Fruit fly (Drosophila melanogaster) whole organism, pupa: Measurements from ENCODE around the gene CG6749.

Source experiments
- CG10348 ChIP-seq: fragments of 200-800 bp; sonication (Bioruptor generic); IDR thresholded peaks from 2 replicates; pipeline ENCODE4 v1.3.6; 2022; ENCODE audit warnings: missing biosample characterization, missing genetic modification characterization
- CG12605 ChIP-seq: fragments of 200-800 bp; sonication (Bioruptor generic); IDR thresholded peaks from 2 replicates; pipeline ENCODE4 v1.3.6; 2022; ENCODE audit warnings: missing biosample characterization, missing genetic modification characterization
- CG13204 ChIP-seq: fragments of 200-800 bp; sonication (Bioruptor generic); optimal IDR thresholded peaks from 2 replicates; lab custom pipeline; 2018; ENCODE audit warnings: missing biosample characterization, mild to moderate bottlenecking, missing genetic modification characterization, moderate library complexity
- CG14655 ChIP-seq: fragments of 200-800 bp; sonication (Bioruptor generic); optimal IDR thresholded peaks from 3 replicates; lab custom pipeline; 2017; ENCODE audit warnings: mild to moderate bottlenecking, missing biosample characterization, missing genetic modification reagents, missing genetic modification characterization
- CG15710 ChIP-seq: fragments of 200-800 bp; sonication (Bioruptor generic); optimal IDR thresholded peaks from 2 replicates; lab custom pipeline; 2018; ENCODE audit warnings: missing biosample characterization, mild to moderate bottlenecking, missing genetic modification characterization, moderate library complexity
- CG17806 ChIP-seq: fragments of 200-800 bp; sonication (Bioruptor generic); optimal IDR thresholded peaks from 2 replicates; lab custom pipeline; 2018; ENCODE audit warnings: missing biosample characterization, mild to moderate bottlenecking, missing genetic modification characterization, moderate library complexity
- CG32121 ChIP-seq: fragments of 200-800 bp; sonication (Bioruptor generic); IDR thresholded peaks from 2 replicates; pipeline ENCODE4 v1.3.6; 2022; ENCODE audit warnings: missing biosample characterization, missing genetic modification characterization
- CG34367 ChIP-seq: fragments of 200-800 bp; sonication (Bioruptor generic); optimal IDR thresholded peaks from 2 replicates; lab custom pipeline; 2018; ENCODE audit warnings: missing biosample characterization, mild to moderate bottlenecking, missing genetic modification characterization
- CG4496 ChIP-seq: fragments of 200-800 bp; sonication (Bioruptor generic); IDR thresholded peaks from 3 replicates; pipeline ENCODE4 v1.3.6; 2022; ENCODE audit warnings: missing biosample characterization, missing genetic modification characterization
- CG8159 ChIP-seq: fragments of 200-800 bp; sonication (Bioruptor generic); optimal IDR thresholded peaks from 3 replicates; lab custom pipeline; 2018; ENCODE audit warnings: missing biosample characterization, mild to moderate bottlenecking, missing genetic modification characterization, moderate library complexity
- CG8301 ChIP-seq: fragments of 200-800 bp; sonication (Bioruptor generic); optimal IDR thresholded peaks from 2 replicates; lab custom pipeline; 2018; ENCODE audit warnings: missing biosample characterization, mild to moderate bottlenecking, missing genetic modification characterization
- CG9948 ChIP-seq: fragments of 200-800 bp; sonication (Bioruptor generic); optimal IDR thresholded peaks from 2 replicates; lab custom pipeline; 2018; ENCODE audit warnings: missing biosample characterization, mild to moderate bottlenecking, missing genetic modification characterization, moderate library complexity
- D1 ChIP-seq: fragments of 200-800 bp; sonication (Bioruptor generic); optimal IDR thresholded peaks from 2 replicates; lab custom pipeline; 2018; ENCODE audit warnings: missing biosample characterization, mild to moderate bottlenecking, missing genetic modification characterization, moderate library complexity
- EcR ChIP-seq: fragments of 200-800 bp; sonication (Bioruptor generic); optimal IDR thresholded peaks from 3 replicates; lab custom pipeline; 2019; ENCODE audit warnings: missing biosample characterization, missing genetic modification characterization, mild to moderate bottlenecking, moderate library complexity, missing genetic modification reagents
- Ets98B ChIP-seq: fragments of 200-800 bp; sonication (Bioruptor generic); IDR thresholded peaks from 2 replicates; pipeline ENCODE4 v1.3.6; 2022; ENCODE audit warnings: missing biosample characterization, missing genetic modification characterization
- Pif1A ChIP-seq: fragments of 200-800 bp; sonication (Bioruptor generic); optimal IDR thresholded peaks from 3 replicates; lab custom pipeline; 2016; ENCODE audit warnings: missing biosample characterization, missing genetic modification characterization
- Pif1B ChIP-seq: fragments of 200-800 bp; sonication (Bioruptor generic); optimal IDR thresholded peaks from 3 replicates; lab custom pipeline; 2016; ENCODE audit warnings: missing biosample characterization, missing genetic modification characterization
- Snoo ChIP-seq: fragments of 200-800 bp; sonication (Bioruptor generic); optimal IDR thresholded peaks from 3 replicates; lab custom pipeline; 2017; ENCODE audit warnings: missing biosample characterization, mild to moderate bottlenecking, missing genetic modification characterization, inconsistent platforms
- fd96Ca ChIP-seq: fragments of 200-800 bp; sonication (Bioruptor generic); IDR thresholded peaks from 3 replicates; pipeline ENCODE4 v1.3.6; 2022; ENCODE audit warnings: missing biosample characterization, missing genetic modification characterization
- gl ChIP-seq: fragments of 200-800 bp; sonication (Bioruptor generic); optimal IDR thresholded peaks from 2 replicates; lab custom pipeline; 2018; ENCODE audit warnings: missing biosample characterization, mild to moderate bottlenecking, missing genetic modification characterization
- rn ChIP-seq: fragments of 200-800 bp; sonication (Bioruptor generic); IDR thresholded peaks from 2 replicates; pipeline ENCODE4 v1.3.6; 2022; ENCODE audit warnings: missing biosample characterization, missing genetic modification characterization

Gene CG6749

DNA sequence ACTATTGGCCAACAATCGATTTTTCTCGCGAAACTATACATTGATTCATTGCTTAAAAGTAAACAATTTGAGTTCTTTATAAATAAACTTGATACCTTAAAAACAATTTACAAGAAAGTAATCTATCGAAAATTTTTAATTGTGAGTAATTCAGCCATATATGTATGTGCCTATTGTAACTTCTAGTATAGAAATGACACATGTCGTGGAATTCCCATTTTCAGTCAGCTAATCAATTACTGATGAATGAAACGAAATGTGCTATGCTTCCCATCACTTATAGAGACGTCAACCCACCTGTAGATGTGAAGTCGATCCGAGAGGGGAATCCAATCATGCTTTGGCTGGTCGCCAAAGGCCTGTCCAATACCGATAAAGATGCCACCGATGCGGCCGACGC, 22.4 kb downstream of the CG6749 start:
- TF ChIP-seq CG34367 (tag; lab: Kevin White, UChicago) (no peak), gl (tag; lab: Kevin White, UChicago) (no peak), rn (no peak), EcR (GFP tag; lab: Kevin White, UChicago) (no peak), CG32121 (GFP tag; lab: Robert Waterston, UW) (no peak), Snoo (tag; lab: Kevin White, UChicago) (no peak), fd96Ca (no peak), CG14655 (GFP tag; lab: Kevin White, UChicago) (no peak), Pif1B (GFP tag; lab: Kevin White, UChicago) (no peak), Ets98B (GFP tag; lab: Robert Waterston, UW) (no peak), CG8159 (no peak), CG15710 (tag; lab: Kevin White, UChicago) (no peak), CG10348 (GFP tag; lab: Robert Waterston, UW) (no peak), CG8301 (tag; lab: Kevin White, UChicago) (no peak)

DNA sequence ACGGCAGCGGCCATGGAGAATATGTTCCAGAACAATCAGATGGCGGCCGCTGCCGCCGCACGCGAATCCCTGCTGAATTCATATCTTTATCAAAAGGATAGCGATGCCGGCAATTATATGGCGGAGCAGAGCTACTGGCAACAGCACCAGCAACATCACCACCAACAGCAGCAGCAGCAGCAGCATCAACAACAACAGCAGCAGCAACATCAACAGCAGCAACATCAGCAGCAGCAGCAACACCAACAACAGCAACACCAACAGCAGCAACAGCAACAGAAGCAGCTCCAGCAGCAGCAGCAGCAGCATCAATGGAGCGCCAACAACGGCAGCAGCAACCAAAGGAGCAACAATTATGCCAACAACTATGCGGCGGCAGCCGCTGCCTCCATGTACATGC, 24.8 kb downstream of the CG6749 start:
- TF ChIP-seq Snoo (tag; lab: Kevin White, UChicago) (no peak), CG4496 (GFP tag; lab: Robert Waterston, UW) (no peak), CG32121 (GFP tag; lab: Robert Waterston, UW) (no peak), CG8159 (no peak), Pif1B (GFP tag; lab: Kevin White, UChicago) (no peak), CG34367 (tag; lab: Kevin White, UChicago) (no peak), rn (no peak)

DNA sequence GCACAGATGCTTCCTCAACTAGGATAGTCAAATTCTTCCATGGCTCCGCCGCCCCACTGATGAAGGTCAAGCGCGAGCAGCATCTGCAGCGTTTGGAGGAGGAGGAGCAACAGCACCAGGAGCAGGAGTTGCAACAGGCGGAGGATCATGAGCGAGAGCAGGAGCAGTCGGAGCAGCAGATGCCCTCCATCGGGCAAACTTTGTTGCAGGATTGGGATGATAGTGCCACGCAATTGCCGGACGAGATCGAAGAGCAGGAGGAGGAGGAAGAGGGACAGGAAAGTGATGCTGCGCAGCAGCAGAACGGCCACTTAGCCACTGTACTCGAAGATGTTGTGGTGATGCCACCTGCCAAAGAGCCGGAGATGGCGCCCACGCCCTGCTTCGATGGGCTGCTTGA, 28.0 kb downstream of the CG6749 start:
- TF ChIP-seq Pif1A (GFP tag; lab: Kevin White, UChicago) = no peak
- TF ChIP-seq gl (tag; lab: Kevin White, UChicago) = no peak
- no peak for TF ChIP-seq EcR (GFP tag; lab: Kevin White, UChicago)
- TF ChIP-seq CG10348 (GFP tag; lab: Robert Waterston, UW) = no peak
- TF ChIP-seq CG14655 (GFP tag; lab: Kevin White, UChicago) = no peak
- TF ChIP-seq CG4496 (GFP tag; lab: Robert Waterston, UW) = no peak
- no peak for TF ChIP-seq CG12605
- TF ChIP-seq fd96Ca = no peak
- no peak for TF ChIP-seq D1
- TF ChIP-seq Pif1B (GFP tag; lab: Kevin White, UChicago) = no peak
- no peak for TF ChIP-seq CG8301 (tag; lab: Kevin White, UChicago)
- no peak for TF ChIP-seq Snoo (tag; lab: Kevin White, UChicago)
- TF ChIP-seq CG13204 = no peak
- TF ChIP-seq Ets98B (GFP tag; lab: Robert Waterston, UW) = no peak
- no peak for TF ChIP-seq CG34367 (tag; lab: Kevin White, UChicago)
- no peak for TF ChIP-seq rn
- TF ChIP-seq CG8159 = no peak
- no peak for TF ChIP-seq CG17806 (tag; lab: Kevin White, UChicago)
- TF ChIP-seq CG15710 (tag; lab: Kevin White, UChicago) = no peak
- TF ChIP-seq CG9948 (tag; lab: Kevin White, UChicago) = no peak

DNA sequence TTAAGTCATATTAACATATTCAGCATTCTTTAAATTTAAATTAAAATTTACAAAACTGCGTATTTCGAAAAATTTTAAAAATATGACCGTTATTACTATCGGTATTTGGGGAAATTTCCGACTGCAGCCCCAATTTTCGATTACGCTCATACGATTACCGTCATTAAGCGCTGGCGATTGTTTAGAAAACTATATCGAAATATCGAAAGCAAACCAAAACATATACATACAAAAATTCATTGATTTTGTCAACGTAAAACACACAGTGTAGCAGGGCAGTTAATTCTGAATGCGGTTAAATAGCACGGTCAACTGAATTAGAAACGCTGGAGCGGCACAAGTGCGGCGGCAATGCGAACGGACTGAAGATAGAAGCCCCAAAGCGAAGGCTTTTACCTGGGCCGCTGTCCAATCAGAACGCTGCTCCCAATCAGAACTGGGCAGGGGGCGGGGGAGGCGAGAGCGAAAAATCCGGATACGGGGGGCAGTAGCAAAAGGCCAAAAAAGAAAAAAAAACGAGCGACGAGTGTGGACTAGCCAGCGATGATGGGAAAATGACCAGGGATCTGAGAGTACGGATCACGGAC, 29.4 kb downstream of the CG6749 start, which contains the start of gene CG16711:
CG16711 (plus strand) TSS at position 170 of the 587 bp plus-strand sequence.
- TF ChIP-seq CG13204 (no peak), gl (tag; lab: Kevin White, UChicago) (no peak), CG8301 (tag; lab: Kevin White, UChicago) (no peak), CG4496 (GFP tag; lab: Robert Waterston, UW) (no peak), Ets98B (GFP tag; lab: Robert Waterston, UW) (no peak), EcR (GFP tag; lab: Kevin White, UChicago) (no peak), fd96Ca (no peak)

DNA sequence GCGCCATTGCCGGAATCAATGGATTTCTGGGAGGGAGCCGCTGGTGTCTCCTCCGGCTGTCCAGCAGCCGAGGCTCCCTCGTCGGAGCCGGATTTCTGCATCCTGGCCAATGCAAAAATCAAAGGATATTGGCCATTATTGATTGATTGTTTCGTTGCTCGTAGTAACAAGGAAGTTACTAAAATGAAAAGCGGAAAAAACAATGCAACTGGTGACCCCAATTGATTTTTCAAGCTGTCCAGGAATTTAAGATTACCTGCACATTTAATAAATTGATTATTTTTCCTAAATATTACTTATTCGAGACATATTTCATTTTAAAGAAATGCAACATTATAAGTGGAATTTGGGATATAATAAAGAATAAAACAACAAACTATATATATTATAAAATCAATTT, 30.1 kb downstream of the CG6749 start, which contains the start of gene CG6761:
CG6761 (minus strand) TSS at position 101 of the 400 bp plus-strand sequence.
- no peak for TF ChIP-seq Pif1A (GFP tag; lab: Kevin White, UChicago)
- TF ChIP-seq rn = no peak
- TF ChIP-seq EcR (GFP tag; lab: Kevin White, UChicago) = no peak
- no peak for TF ChIP-seq CG12605
- no peak for TF ChIP-seq CG13204

DNA sequence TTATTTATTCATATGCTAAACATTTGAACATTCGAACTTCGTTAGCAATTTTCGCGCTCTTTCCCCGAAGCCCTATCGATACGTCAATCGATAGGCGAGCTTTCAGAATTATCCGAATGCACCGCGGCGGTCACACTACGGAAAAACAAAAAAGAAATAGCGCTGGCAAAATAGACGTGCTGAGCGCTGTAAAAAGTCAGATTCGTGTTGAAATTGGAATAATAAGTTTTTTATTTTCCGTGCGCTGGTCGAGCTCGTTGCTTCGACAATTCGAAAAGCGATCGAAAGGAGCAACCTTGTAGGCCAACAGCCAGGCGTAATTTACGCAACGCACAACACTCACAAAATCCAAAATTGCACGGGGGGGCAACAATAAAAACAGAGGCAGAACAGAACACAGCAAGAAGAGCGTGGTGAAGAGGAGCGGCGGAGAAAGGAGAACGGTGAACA, 35.4 kb downstream of the CG6749 start, which contains the start of gene Ubc4:
Ubc4 (plus strand) TSS at position 144 of the 450 bp plus-strand sequence.
- no peak for TF ChIP-seq CG8301 (tag; lab: Kevin White, UChicago)
- no peak for TF ChIP-seq CG12605
- no peak for TF ChIP-seq CG10348 (GFP tag; lab: Robert Waterston, UW)
- peak; percentile 8 for TF ChIP-seq CG17806 (tag; lab: Kevin White, UChicago)
- TF ChIP-seq D1 = no peak
- TF ChIP-seq Pif1A (GFP tag; lab: Kevin White, UChicago) = no peak
- peak; percentile 8 for TF ChIP-seq Snoo (tag; lab: Kevin White, UChicago)
- peak; percentile 40 for TF ChIP-seq gl (tag; lab: Kevin White, UChicago)
- TF ChIP-seq CG9948 (tag; lab: Kevin White, UChicago) = no peak
- no peak for TF ChIP-seq fd96Ca
- no peak for TF ChIP-seq CG13204
- TF ChIP-seq CG14655 (GFP tag; lab: Kevin White, UChicago) = no peak
- TF ChIP-seq CG32121 (GFP tag; lab: Robert Waterston, UW) = 0 out of 2 replicates have a peak, but pooled peaks have one; percentile 9
- TF ChIP-seq EcR (GFP tag; lab: Kevin White, UChicago) = peak; percentile 26
- TF ChIP-seq Ets98B (GFP tag; lab: Robert Waterston, UW) = peak; percentile 39
- TF ChIP-seq CG8159 = peak; percentile 2
- peak; percentile 7 for TF ChIP-seq CG15710 (tag; lab: Kevin White, UChicago)
- no peak for TF ChIP-seq rn
- TF ChIP-seq Pif1B (GFP tag; lab: Kevin White, UChicago) = no peak
- no peak for TF ChIP-seq CG34367 (tag; lab: Kevin White, UChicago)
- peak; percentile 12; the same call in 1 of the 3 replicates for TF ChIP-seq CG4496 (GFP tag; lab: Robert Waterston, UW)
